Fruit fly (Drosophila melanogaster): Measurements from ENCODE around the gene CG45116.

DNA sequence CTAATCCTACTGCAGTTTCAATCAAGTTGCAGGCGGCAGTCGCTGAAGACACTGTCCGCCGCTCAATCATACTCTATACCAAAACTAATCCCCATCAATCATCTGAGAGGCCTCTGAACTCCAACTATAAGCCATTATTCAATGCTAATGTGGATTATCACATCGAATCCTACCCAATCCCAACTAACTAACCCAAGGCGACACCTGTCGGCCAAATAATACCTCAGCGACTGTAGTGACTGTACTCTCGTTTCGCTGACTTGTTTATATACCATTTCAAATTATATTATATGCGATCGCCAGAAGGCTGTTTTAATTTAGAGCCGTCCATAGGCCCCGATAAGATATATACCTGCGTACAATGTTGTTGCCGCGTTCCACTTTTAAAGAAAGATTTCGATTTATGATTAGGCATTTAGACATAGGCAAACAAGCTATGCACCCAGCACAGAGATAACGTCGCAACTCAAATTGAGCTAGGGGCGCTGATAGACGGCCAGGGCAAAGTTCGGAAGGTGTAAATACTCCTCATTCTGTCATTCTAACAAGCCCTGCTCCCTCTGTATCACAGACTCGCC is 27.4 kb upstream of the CG45116 start:
- TF ChIP-seq Elba2 (GFP tag; optimal IDR thresholded peaks at IDR 0.05) (no peak), Hsf (GFP tag; optimal IDR thresholded peaks at IDR 0.05) (no peak), TFAM (GFP tag; optimal IDR thresholded peaks at IDR 0.05) (no peak), Awh (GFP tag; IDR thresholded peaks at IDR 0.05) (no peak)
